Worm (Caenorhabditis elegans): ENCODE measurements around the gene hrg-10.

hrg-10 gene

ce11 chrV:18934539-18934938, 22.6 kb downstream of the hrg-10 start:
- no peak for TF ChIP-seq C38D4.7 (GFP tag; optimal IDR thresholded peaks at IDR 0.05)
- peak; percentile 6 for TF ChIP-seq nhr-11 (tag; optimal IDR thresholded peaks at IDR 0.05)
- TF ChIP-seq pax-1 (tag; optimal IDR thresholded peaks at IDR 0.05) = no peak

- no peak for TF ChIP-seq pha-2 (tag; optimal IDR thresholded peaks at IDR 0.05)
- no peak for TF ChIP-seq K09A11.1 (tag; optimal IDR thresholded peaks at IDR 0.05; ENCODE audit: insufficient read depth)
- no peak for TF ChIP-seq nfya-1 (tag; optimal IDR thresholded peaks at IDR 0.05)
- no peak for TF ChIP-seq rnt-1 (tag; optimal IDR thresholded peaks at IDR 0.05)
- no peak for TF ChIP-seq ceh-6 (GFP tag; optimal IDR thresholded peaks at IDR 0.05)
- TF ChIP-seq T23F11.4 (GFP tag; optimal IDR thresholded peaks at IDR 0.05) = no peak
- no peak for TF ChIP-seq ceh-22 (tag; optimal IDR thresholded peaks at IDR 0.05)
- TF ChIP-seq hlh-6 (tag; optimal IDR thresholded peaks at IDR 0.05) = no peak
- no peak for TF ChIP-seq ama-1 (optimal IDR thresholded peaks at IDR 0.05)
- no peak for TF ChIP-seq pha-4 (tag; optimal IDR thresholded peaks at IDR 0.05)
- no peak for TF ChIP-seq ttx-3 (tag; optimal IDR thresholded peaks at IDR 0.05)
- no peak for TF ChIP-seq F13H6.1 (tag; optimal IDR thresholded peaks at IDR 0.05)
- TF ChIP-seq fkh-10 (GFP tag; optimal IDR thresholded peaks at IDR 0.05) = no peak
These were observed 25.8 kb downstream of the hrg-10 start, which contains the start of gene ptr-22 for ce11 chrV:18931279-18931678. Gene ptr-22 (minus strand): TSS chrV:18931379.

- TF ChIP-seq nhr-232 (tag; optimal IDR thresholded peaks at IDR 0.05) (no peak), rnt-1 (tag; optimal IDR thresholded peaks at IDR 0.05) (no peak), C08G9.2 (tag; optimal IDR thresholded peaks at IDR 0.05) (no peak), ceh-48 (tag; optimal IDR thresholded peaks at IDR 0.05) (no peak), sox-4 (tag; optimal IDR thresholded peaks at IDR 0.05) (no peak), elt-2 (tag; optimal IDR thresholded peaks at IDR 0.05) (no peak), lin-11 (tag; optimal IDR thresholded peaks at IDR 0.05) (no peak), npax-4 (tag; optimal IDR thresholded peaks at IDR 0.05) (no peak), pha-4 (tag; optimal IDR thresholded peaks at IDR 0.05) (no peak), fkh-6 (tag; optimal IDR thresholded peaks at IDR 0.05) (no peak)
These were observed 26.4 kb downstream of the hrg-10 start for ce11 chrV:18930748-18931147.

- TF ChIP-seq sdc-2 (tag; optimal IDR thresholded peaks at IDR 0.05) = no peak
These were observed 39.7 kb downstream of the hrg-10 start for ce11 chrV:18917396-18917795.

- no peak for TF ChIP-seq pat-9 (tag; optimal IDR thresholded peaks at IDR 0.05)
- TF ChIP-seq F13H6.1 (tag; optimal IDR thresholded peaks at IDR 0.05) = no peak
- TF ChIP-seq ceh-31 (tag; optimal IDR thresholded peaks at IDR 0.05) = no peak
- TF ChIP-seq ets-4 (tag; optimal IDR thresholded peaks at IDR 0.05) = no peak
- TF ChIP-seq pqm-1 (tag; optimal IDR thresholded peaks at IDR 0.05) = no peak
- TF ChIP-seq ceh-34 (tag; optimal IDR thresholded peaks at IDR 0.05) = no peak
- TF ChIP-seq pha-2 (tag; optimal IDR thresholded peaks at IDR 0.05) = peak; percentile 30
These were observed 44.0 kb downstream of the hrg-10 start for ce11 chrV:18913120-18913519.

- no peak for TF ChIP-seq syd-9 (tag; optimal IDR thresholded peaks at IDR 0.05)
- TF ChIP-seq hlh-8 (tag; optimal IDR thresholded peaks at IDR 0.05) = no peak
- no peak for TF ChIP-seq ceh-19 (GFP tag; optimal IDR thresholded peaks at IDR 0.05)
- TF ChIP-seq nhr-232 (tag; optimal IDR thresholded peaks at IDR 0.05) = no peak
- no peak for TF ChIP-seq hlh-15 (tag; optimal IDR thresholded peaks at IDR 0.05)
- no peak for TF ChIP-seq sox-4 (tag; optimal IDR thresholded peaks at IDR 0.05)
- no peak for TF ChIP-seq unc-42 (tag; optimal IDR thresholded peaks at IDR 0.05)
- TF ChIP-seq ceh-48 (tag; optimal IDR thresholded peaks at IDR 0.05) = no peak
- TF ChIP-seq elt-4 (tag; optimal IDR thresholded peaks at IDR 0.05) = no peak
- TF ChIP-seq pqm-1 (tag; optimal IDR thresholded peaks at IDR 0.05) = no peak
- TF ChIP-seq ceh-31 (tag; optimal IDR thresholded peaks at IDR 0.05) = no peak
- no peak for TF ChIP-seq ttx-3 (tag; optimal IDR thresholded peaks at IDR 0.05)
- TF ChIP-seq madf-2 (tag; optimal IDR thresholded peaks at IDR 0.05) = no peak
- no peak for TF ChIP-seq hlh-13 (GFP tag; optimal IDR thresholded peaks at IDR 0.05)
- no peak for TF ChIP-seq mec-3 (tag; optimal IDR thresholded peaks at IDR 0.05; ENCODE audit: borderline replicate concordance)
These were observed 44.6 kb downstream of the hrg-10 start for ce11 chrV:18912555-18912954.

Measured in whole organism, late embryonic.